Worm (Caenorhabditis elegans) whole organism, mixed stage, embryonic: ENCODE data around the gene atg-10.

Source experiments
- M03D4.4 ChIP-seq: sonication (generic microtip); optimal IDR thresholded peaks from 2 replicates; lab custom pipeline; 2017; ENCODE audit warnings: mild to moderate bottlenecking, missing genetic modification characterization, missing compliant biosample characterization
- bed-3 ChIP-seq: fragments of 200-800 bp; sonication (Bioruptor generic); optimal IDR thresholded peaks from 3 replicates; lab custom pipeline; 2018; ENCODE audit warnings: mild to moderate bottlenecking, missing genetic modification characterization, moderate library complexity, missing compliant biosample characterization
- ceh-39 ChIP-seq: fragments of 150-350 bp; optimal IDR thresholded peaks from 2 replicates; lab custom pipeline; 2014; ENCODE audit warnings: missing biosample characterization, missing genetic modification characterization
- ceh-83 ChIP-seq: fragments of 200-800 bp; sonication (Bioruptor generic); optimal IDR thresholded peaks from 2 replicates; lab custom pipeline; 2018; ENCODE audit warnings: mild to moderate bottlenecking, missing genetic modification characterization, missing compliant biosample characterization
- ces-1 ChIP-seq: fragments of 150-350 bp; optimal IDR thresholded peaks from 2 replicates; lab custom pipeline; 2014; ENCODE audit warnings: missing biosample characterization, missing genetic modification reagents, missing genetic modification characterization
- elt-1 ChIP-seq: sonication (generic microtip); optimal IDR thresholded peaks from 2 replicates; lab custom pipeline; 2017; ENCODE audit warnings: missing genetic modification characterization, mild to moderate bottlenecking, missing compliant biosample characterization, antibody characterized with exemption, moderate library complexity, borderline replicate concordance; ENCODE audit not compliant: insufficient read depth
- elt-3 ChIP-seq: fragments of 150-350 bp; optimal IDR thresholded peaks from 2 replicates; lab custom pipeline; 2014; ENCODE audit warnings: missing biosample characterization, missing genetic modification characterization
- flh-1 ChIP-seq: fragments of 200-800 bp; sonication (Bioruptor generic); optimal IDR thresholded peaks from 2 replicates; lab custom pipeline; 2018; ENCODE audit warnings: mild to moderate bottlenecking, missing genetic modification characterization, moderate library complexity, missing compliant biosample characterization
- ham-2 ChIP-seq: fragments of 200-800 bp; sonication (Bioruptor generic); optimal IDR thresholded peaks from 2 replicates; lab custom pipeline; 2018; ENCODE audit warnings: mild to moderate bottlenecking, missing genetic modification characterization, missing compliant biosample characterization
- hlh-1 ChIP-seq: fragments of 150-350 bp; optimal IDR thresholded peaks from 2 replicates; lab custom pipeline; 2014; ENCODE audit warnings: missing biosample characterization, missing genetic modification reagents, missing genetic modification characterization
- lin-13 ChIP-seq: fragments of 150-350 bp; optimal IDR thresholded peaks from 2 replicates; lab custom pipeline; 2014; ENCODE audit warnings: missing biosample characterization, missing genetic modification characterization
- lin-32 ChIP-seq: fragments of 200-800 bp; sonication (Bioruptor generic); optimal IDR thresholded peaks from 2 replicates; lab custom pipeline; 2018; ENCODE audit warnings: mild to moderate bottlenecking, missing genetic modification characterization, missing compliant biosample characterization
- lsy-2 ChIP-seq: fragments of 150-350 bp; optimal IDR thresholded peaks from 2 replicates; lab custom pipeline; 2014; ENCODE audit warnings: missing biosample characterization, missing genetic modification characterization
- mab-5 ChIP-seq: fragments of 150-350 bp; optimal IDR thresholded peaks from 2 replicates; lab custom pipeline; 2014; ENCODE audit warnings: missing biosample characterization, missing genetic modification characterization
- mep-1 ChIP-seq: fragments of 150-350 bp; optimal IDR thresholded peaks from 2 replicates; lab custom pipeline; 2017; ENCODE audit warnings: missing biosample characterization, missing genetic modification reagents, missing genetic modification characterization, inconsistent platforms
- mls-2 ChIP-seq: sonication (generic microtip); optimal IDR thresholded peaks from 2 replicates; lab custom pipeline; 2016; ENCODE audit warnings: mild to moderate bottlenecking, missing genetic modification characterization, moderate library complexity, missing compliant biosample characterization
- nhr-12 ChIP-seq: fragments of 150-350 bp; optimal IDR thresholded peaks from 2 replicates; lab custom pipeline; 2014; ENCODE audit warnings: missing biosample characterization, missing genetic modification characterization
- nhr-2 ChIP-seq: fragments of 150-350 bp; optimal IDR thresholded peaks from 2 replicates; lab custom pipeline; 2014; ENCODE audit warnings: missing biosample characterization, missing genetic modification characterization
- nhr-237 ChIP-seq: fragments of 150-350 bp; optimal IDR thresholded peaks from 2 replicates; lab custom pipeline; 2014; ENCODE audit warnings: missing biosample characterization, missing genetic modification characterization
- nhr-28 ChIP-seq: fragments of 150-350 bp; optimal IDR thresholded peaks from 2 replicates; lab custom pipeline; 2014; ENCODE audit warnings: missing biosample characterization, missing genetic modification characterization
- nhr-76 ChIP-seq: sonication (generic microtip); optimal IDR thresholded peaks from 2 replicates; lab custom pipeline; 2017; ENCODE audit warnings: missing biosample characterization, missing genetic modification characterization
- pha-4 ChIP-seq: fragments of 150-350 bp; optimal IDR thresholded peaks from 2 replicates; lab custom pipeline; 2018; ENCODE audit warnings: missing biosample characterization, missing genetic modification reagents, missing genetic modification characterization
- sem-2 ChIP-seq: fragments of 200-800 bp; sonication (Bioruptor generic); optimal IDR thresholded peaks from 2 replicates; lab custom pipeline; 2018; ENCODE audit warnings: mild to moderate bottlenecking, missing genetic modification characterization, missing compliant biosample characterization
- snpc-4 ChIP-seq: fragments of 150-350 bp; optimal IDR thresholded peaks from 2 replicates; lab custom pipeline; 2014; ENCODE audit warnings: missing biosample characterization, missing genetic modification characterization
- sptf-1 ChIP-seq: sonication (generic microtip); optimal IDR thresholded peaks from 2 replicates; lab custom pipeline; 2017; ENCODE audit warnings: mild to moderate bottlenecking, missing genetic modification characterization, moderate library complexity, missing compliant biosample characterization
- tbx-8 ChIP-seq: fragments of 200-800 bp; sonication (Bioruptor generic); optimal IDR thresholded peaks from 2 replicates; lab custom pipeline; 2018; ENCODE audit warnings: mild to moderate bottlenecking, missing genetic modification characterization, moderate library complexity, missing compliant biosample characterization
- unc-120 ChIP-seq: sonication (generic microtip); optimal IDR thresholded peaks from 2 replicates; lab custom pipeline; 2017; ENCODE audit warnings: missing genetic modification characterization, missing compliant biosample characterization; ENCODE audit not compliant: poor library complexity, severe bottlenecking
- zip-8 ChIP-seq: fragments of 150-350 bp; optimal IDR thresholded peaks from 2 replicates; lab custom pipeline; 2014; ENCODE audit warnings: missing biosample characterization, missing genetic modification characterization

atg-10 gene

DNA sequence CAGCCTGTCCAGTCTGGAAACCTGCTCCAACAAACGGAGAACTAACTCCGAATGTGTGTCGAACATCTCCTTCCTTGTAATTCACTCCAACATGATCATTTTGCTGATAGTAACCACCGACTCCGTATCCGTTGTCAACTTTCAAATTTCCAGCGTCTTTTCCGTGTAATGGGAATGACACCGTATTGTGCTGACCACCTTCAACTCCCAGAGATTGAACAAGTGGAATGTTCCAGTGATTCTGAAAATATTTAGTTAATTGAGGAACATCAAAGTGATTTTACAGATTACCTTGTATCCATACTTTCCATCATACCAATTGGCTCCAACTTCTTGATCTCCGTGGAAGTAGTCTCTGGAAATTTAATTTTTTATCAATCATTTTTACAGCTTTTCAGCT is 31.0 kb upstream of the atg-10 start:
- TF ChIP-seq nhr-237 (tag; lab: Kevin White, UChicago) (no peak), bed-3 (GFP tag; lab: Kevin White, UChicago) (no peak), hlh-1 (tag; lab: Kevin White, UChicago) (no peak), mab-5 (tag; lab: Kevin White, UChicago) (no peak), sptf-1 (tag; lab: Kevin White, UChicago) (no peak), snpc-4 (tag; lab: Kevin White, UChicago) (no peak), zip-8 (tag; lab: Kevin White, UChicago) (no peak), nhr-76 (tag; lab: Kevin White, UChicago) (no peak), ceh-83 (GFP tag; lab: Kevin White, UChicago) (no peak), lin-32 (GFP tag; lab: Kevin White, UChicago) (no peak), ces-1 (GFP tag; lab: Kevin White, UChicago) (no peak), pha-4 (tag; lab: Kevin White, UChicago) (no peak), nhr-12 (tag; lab: Kevin White, UChicago) (no peak)
- TF ChIP-seq, all 35 proteins: peak for 0

DNA sequence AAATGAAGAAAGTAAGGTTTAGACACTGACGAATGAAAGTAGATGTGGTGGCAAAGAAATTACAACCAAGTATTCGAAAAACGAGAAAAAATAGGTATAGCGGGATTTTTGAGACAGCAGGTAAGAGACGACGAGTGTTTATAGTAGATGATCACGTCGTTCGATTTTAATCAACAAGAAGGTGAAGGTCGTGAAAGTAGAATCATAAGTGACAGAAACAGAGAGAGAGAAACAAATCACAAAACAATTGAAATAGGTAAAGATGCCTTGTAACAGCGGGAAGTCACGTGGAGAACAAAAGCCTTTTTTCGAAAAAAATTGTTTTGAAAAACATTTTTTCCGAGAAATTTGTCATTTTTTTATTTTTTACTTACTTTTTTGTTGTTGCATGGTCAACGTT is 28.8 kb upstream of the atg-10 start, which contains the start of gene T22C8.6:
Gene T22C8.6 (minus strand): TSS at position 194 of the 400 bp plus-strand sequence.
- no peak for TF ChIP-seq zip-8 (tag; lab: Kevin White, UChicago)
- no peak for TF ChIP-seq ceh-83 (GFP tag; lab: Kevin White, UChicago)
- no peak for TF ChIP-seq hlh-1 (tag; lab: Kevin White, UChicago)
- no peak for TF ChIP-seq ceh-39 (tag; lab: Kevin White, UChicago)
- TF ChIP-seq ham-2 (GFP tag; lab: Kevin White, UChicago): no peak
- no peak for TF ChIP-seq nhr-237 (tag; lab: Kevin White, UChicago)
- TF ChIP-seq pha-4 (tag; lab: Kevin White, UChicago): no peak
- no peak for TF ChIP-seq nhr-28 (tag; lab: Kevin White, UChicago)
- TF ChIP-seq tbx-8: no peak
- TF ChIP-seq lin-13: no peak
- no peak for TF ChIP-seq snpc-4 (tag; lab: Kevin White, UChicago)
- TF ChIP-seq sem-2 (GFP tag; lab: Kevin White, UChicago): no peak
- TF ChIP-seq elt-1 (tag; lab: Kevin White, UChicago): no peak
- TF ChIP-seq M03D4.4: no peak
- no peak for TF ChIP-seq mls-2 (tag; lab: Kevin White, UChicago)

DNA sequence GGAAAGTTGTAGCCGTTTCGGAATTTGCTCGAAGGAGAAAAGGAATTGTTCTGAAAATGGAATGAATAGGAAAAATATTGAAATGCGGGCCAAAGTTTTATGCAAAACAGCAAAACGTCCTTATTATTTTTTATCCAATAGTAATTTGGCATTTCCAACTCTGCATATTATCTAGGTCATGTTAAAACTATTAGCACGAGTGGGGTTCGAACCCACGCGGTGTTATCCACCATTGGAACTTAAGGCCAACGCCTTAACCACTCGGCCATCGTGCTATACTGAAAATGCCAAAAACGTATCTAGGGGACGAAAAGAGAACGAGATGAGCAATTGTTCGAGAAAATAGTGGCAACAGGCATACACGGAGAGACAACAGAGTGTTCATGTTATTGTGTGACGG is 27.2 kb upstream of the atg-10 start:
- TF ChIP-seq nhr-237 (tag; lab: Kevin White, UChicago): no peak
- TF ChIP-seq snpc-4 (tag; lab: Kevin White, UChicago): no peak
- no peak for TF ChIP-seq ceh-39 (tag; lab: Kevin White, UChicago)
- no peak for TF ChIP-seq mep-1 (tag; lab: Kevin White, UChicago)
- TF ChIP-seq nhr-12 (tag; lab: Kevin White, UChicago): no peak
- no peak for TF ChIP-seq nhr-2
- TF ChIP-seq ham-2 (GFP tag; lab: Kevin White, UChicago): no peak
- TF ChIP-seq tbx-8: no peak
- TF ChIP-seq mab-5 (tag; lab: Kevin White, UChicago): no peak
- no peak for TF ChIP-seq elt-1 (tag; lab: Kevin White, UChicago)
- no peak for TF ChIP-seq ceh-83 (GFP tag; lab: Kevin White, UChicago)
- no peak for TF ChIP-seq lin-32 (GFP tag; lab: Kevin White, UChicago)
- TF ChIP-seq elt-3 (tag; lab: Kevin White, UChicago): no peak
- TF ChIP-seq ces-1 (GFP tag; lab: Kevin White, UChicago): no peak
- no peak for TF ChIP-seq lsy-2
- TF ChIP-seq mls-2 (tag; lab: Kevin White, UChicago): no peak
- TF ChIP-seq unc-120 (tag; lab: Kevin White, UChicago): no peak
- no peak for TF ChIP-seq zip-8 (tag; lab: Kevin White, UChicago)
- no peak for TF ChIP-seq nhr-28 (tag; lab: Kevin White, UChicago)

DNA sequence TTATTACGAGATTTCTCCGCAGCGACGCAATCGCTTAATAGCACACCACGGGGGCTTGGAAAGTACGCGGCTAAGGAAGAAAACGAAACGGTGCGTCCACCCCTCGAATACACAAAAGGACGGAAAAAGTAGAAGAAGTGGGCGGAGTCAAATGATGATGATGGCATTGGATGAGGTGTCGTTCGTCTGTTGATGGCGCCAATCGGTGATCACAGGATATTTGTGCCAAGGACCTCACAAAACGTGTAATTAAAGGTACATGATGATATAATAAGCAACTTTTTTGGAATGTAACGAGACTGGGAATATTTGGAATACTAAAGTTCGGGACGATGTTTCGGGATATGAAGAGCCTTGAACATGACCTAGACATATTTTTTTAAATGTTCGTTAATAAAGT is 24.5 kb upstream of the atg-10 start, which contains the start of gene cutl-12:
Gene cutl-12 (minus strand): TSS at position 101 of the 400 bp plus-strand sequence.
- TF ChIP-seq bed-3 (GFP tag; lab: Kevin White, UChicago) (no peak), ceh-39 (tag; lab: Kevin White, UChicago) (no peak), ces-1 (GFP tag; lab: Kevin White, UChicago) (no peak), snpc-4 (tag; lab: Kevin White, UChicago) (no peak), lsy-2 (no peak), mep-1 (tag; lab: Kevin White, UChicago) (no peak), lin-32 (GFP tag; lab: Kevin White, UChicago) (no peak), nhr-237 (tag; lab: Kevin White, UChicago) (no peak), flh-1 (no peak), M03D4.4 (no peak), nhr-2 (no peak), hlh-1 (tag; lab: Kevin White, UChicago) (no peak), lin-13 (no peak), pha-4 (tag; lab: Kevin White, UChicago) (no peak)
